Fruit fly (Drosophila melanogaster) Kc167 (cell line): ENCODE results near the gene CG14367.

Source experiments
- Myc ChIP-seq: fragments of >200 bp; optimal IDR thresholded peaks from 2 replicates; lab custom pipeline; 2017; ENCODE audit warnings: missing external identifiers
- Sin3A ChIP-seq: fragments of >200 bp; optimal IDR thresholded peaks from 2 replicates; lab custom pipeline; 2018; ENCODE audit warnings: missing external identifiers
- h ChIP-seq: fragments of >200 bp; optimal IDR thresholded peaks from 3 replicates; lab custom pipeline; 2018; ENCODE audit warnings: missing external identifiers
- insv ChIP-seq: fragments of >200 bp; optimal IDR thresholded peaks from 3 replicates; lab custom pipeline; 2018; ENCODE audit warnings: missing external identifiers
- ttk ChIP-seq: sonication (Bioruptor generic); optimal IDR thresholded peaks from 2 replicates; lab custom pipeline; 2017; ENCODE audit warnings: missing external identifiers

- TF ChIP-seq h (lab: Kevin White, UChicago) (no peak), ttk (lab: Kevin White, UChicago) (no peak), insv (lab: Kevin White, UChicago) (no peak), Sin3A (lab: Kevin White, UChicago) (no peak), Myc (lab: Kevin White, UChicago) (no peak)
Observed at dm6 chr3R:13672898-13673297, 21.0 kb upstream of the CG14367 start.
